Fruit fly (Drosophila melanogaster) whole organism, prepupa: ENCODE measurements around the gene CG4042.

Source experiments
- CG10631 ChIP-seq: fragments of 200-800 bp; sonication (Bioruptor generic); optimal IDR thresholded peaks from 2 replicates; lab custom pipeline; 2016; ENCODE audit warnings: missing biosample characterization, missing genetic modification characterization
- CG11902 ChIP-seq: fragments of 200-800 bp; sonication (Bioruptor generic); optimal IDR thresholded peaks from 3 replicates; lab custom pipeline; 2016; ENCODE audit warnings: missing biosample characterization, missing genetic modification characterization
- CG15336 ChIP-seq: fragments of 200-800 bp; sonication (Bioruptor generic); IDR thresholded peaks from 2 replicates; pipeline ENCODE4 v1.3.6; 2022; ENCODE audit warnings: missing biosample characterization, missing genetic modification characterization
- CG16779 ChIP-seq: fragments of 200-800 bp; sonication (Bioruptor generic); optimal IDR thresholded peaks from 3 replicates; lab custom pipeline; 2017; ENCODE audit warnings: missing biosample characterization, mild to moderate bottlenecking, missing genetic modification characterization
- CG3032 ChIP-seq: fragments of 200-800 bp; optimal IDR thresholded peaks from 2 replicates; lab custom pipeline; 2019; ENCODE audit warnings: missing biosample characterization, mild to moderate bottlenecking, missing genetic modification characterization, moderate library complexity
- CG31627 ChIP-seq: fragments of 200-800 bp; sonication (Bioruptor generic); optimal IDR thresholded peaks from 3 replicates; lab custom pipeline; 2016; ENCODE audit warnings: missing biosample characterization, missing genetic modification characterization
- CG32006 ChIP-seq: fragments of 200-800 bp; sonication (Bioruptor generic); optimal IDR thresholded peaks from 3 replicates; lab custom pipeline; 2017; ENCODE audit warnings: missing biosample characterization, mild to moderate bottlenecking, missing genetic modification characterization
- CG34406 ChIP-seq: fragments of 200-800 bp; sonication (Bioruptor generic); optimal IDR thresholded peaks from 3 replicates; lab custom pipeline; 2016; ENCODE audit warnings: missing biosample characterization, missing genetic modification characterization
- CG3919 ChIP-seq: fragments of 200-800 bp; sonication (Bioruptor generic); optimal IDR thresholded peaks from 3 replicates; lab custom pipeline; 2016; ENCODE audit warnings: missing biosample characterization, missing genetic modification characterization
- CG6163 ChIP-seq: fragments of 200-800 bp; sonication (Bioruptor generic); IDR thresholded peaks from 3 replicates; pipeline ENCODE4 v1.3.6; 2022; ENCODE audit warnings: missing biosample characterization, missing genetic modification characterization
- CG6808 ChIP-seq: fragments of 200-800 bp; sonication (Bioruptor generic); optimal IDR thresholded peaks from 3 replicates; lab custom pipeline; 2017; ENCODE audit warnings: missing biosample characterization, missing genetic modification characterization, mild to moderate bottlenecking, moderate library complexity, missing genetic modification reagents
- CG6854 ChIP-seq: fragments of 200-800 bp; sonication (Bioruptor generic); optimal IDR thresholded peaks from 2 replicates; lab custom pipeline; 2017; ENCODE audit warnings: missing biosample characterization, mild to moderate bottlenecking, missing genetic modification characterization
- CG7368 ChIP-seq: fragments of 200-800 bp; sonication (Bioruptor generic); optimal IDR thresholded peaks from 3 replicates; lab custom pipeline; 2016; ENCODE audit warnings: missing biosample characterization, missing genetic modification characterization
- CG8119 ChIP-seq: fragments of 200-800 bp; sonication (Bioruptor generic); IDR thresholded peaks from 3 replicates; pipeline ENCODE4 v1.3.6; 2022; ENCODE audit warnings: missing biosample characterization, missing genetic modification characterization
- CG8319 ChIP-seq: fragments of 200-800 bp; sonication (Bioruptor generic); optimal IDR thresholded peaks from 3 replicates; lab custom pipeline; 2016; ENCODE audit warnings: missing biosample characterization, missing genetic modification characterization
- CG9139 ChIP-seq: fragments of 200-800 bp; sonication (Bioruptor generic); optimal IDR thresholded peaks from 3 replicates; lab custom pipeline; 2017; ENCODE audit warnings: missing biosample characterization, mild to moderate bottlenecking, missing genetic modification characterization
- Eip78C ChIP-seq: fragments of 200-800 bp; sonication (Bioruptor generic); peaks from one replicate; lab custom pipeline; 2016; ENCODE audit warnings: missing biosample characterization, missing genetic modification characterization
- Ets21C ChIP-seq: fragments of 200-800 bp; sonication (Bioruptor generic); optimal IDR thresholded peaks from 3 replicates; lab custom pipeline; 2016; ENCODE audit warnings: missing biosample characterization, missing genetic modification characterization
- Ets96B ChIP-seq: fragments of 200-800 bp; optimal IDR thresholded peaks from 2 replicates; lab custom pipeline; 2019; ENCODE audit warnings: missing biosample characterization, mild to moderate bottlenecking, missing genetic modification characterization, moderate library complexity
- Hr39 ChIP-seq: fragments of 200-800 bp; sonication (Bioruptor generic); optimal IDR thresholded peaks from 2 replicates; lab custom pipeline; 2016; ENCODE audit warnings: missing biosample characterization, missing genetic modification characterization
- Hr4 ChIP-seq: fragments of 200-800 bp; sonication (Bioruptor generic); optimal IDR thresholded peaks from 3 replicates; lab custom pipeline; 2016; ENCODE audit warnings: missing biosample characterization, missing genetic modification characterization
- Lpt ChIP-seq: fragments of 200-800 bp; sonication (Bioruptor generic); optimal IDR thresholded peaks from 3 replicates; lab custom pipeline; 2016; ENCODE audit warnings: missing biosample characterization, missing genetic modification characterization
- Met ChIP-seq: fragments of 200-800 bp; sonication (Bioruptor generic); optimal IDR thresholded peaks from 3 replicates; lab custom pipeline; 2016; ENCODE audit warnings: missing biosample characterization, missing genetic modification characterization
- OdsH ChIP-seq: fragments of 200-800 bp; sonication (Bioruptor generic); optimal IDR thresholded peaks from 3 replicates; lab custom pipeline; 2016; ENCODE audit warnings: missing biosample characterization, missing genetic modification characterization
- Sox102F ChIP-seq: fragments of 200-800 bp; sonication (Bioruptor generic); optimal IDR thresholded peaks from 2 replicates; lab custom pipeline; 2016; ENCODE audit warnings: missing biosample characterization, mild to moderate bottlenecking, missing genetic modification characterization
- Sox14 ChIP-seq: fragments of 200-800 bp; sonication (Bioruptor generic); optimal IDR thresholded peaks from 3 replicates; lab custom pipeline; 2016; ENCODE audit warnings: missing biosample characterization, missing genetic modification characterization
- Sox15 ChIP-seq: fragments of 200-800 bp; sonication (Bioruptor generic); optimal IDR thresholded peaks from 3 replicates; lab custom pipeline; 2016; ENCODE audit warnings: missing biosample characterization, missing genetic modification characterization
- achi ChIP-seq: fragments of 200-800 bp; sonication (Bioruptor generic); optimal IDR thresholded peaks from 3 replicates; lab custom pipeline; 2016; ENCODE audit warnings: missing biosample characterization, missing genetic modification characterization
- acj6 ChIP-seq: fragments of 200-800 bp; sonication (Bioruptor generic); optimal IDR thresholded peaks from 3 replicates; lab custom pipeline; 2016; ENCODE audit warnings: missing biosample characterization, missing genetic modification characterization
- cyc ChIP-seq: fragments of 200-800 bp; sonication (Bioruptor generic); optimal IDR thresholded peaks from 3 replicates; lab custom pipeline; 2016; ENCODE audit warnings: missing biosample characterization, missing genetic modification characterization
- dsx ChIP-seq: fragments of 200-800 bp; optimal IDR thresholded peaks from 3 replicates; lab custom pipeline; 2019; ENCODE audit warnings: missing biosample characterization, mild to moderate bottlenecking, missing genetic modification characterization, moderate library complexity; ENCODE audit not compliant: poor library complexity, severe bottlenecking
- eg ChIP-seq: fragments of 200-800 bp; sonication (Bioruptor generic); IDR thresholded peaks from 3 replicates; pipeline ENCODE4 v1.3.6; 2022; ENCODE audit warnings: missing biosample characterization, missing genetic modification characterization
- esn ChIP-seq: fragments of 200-800 bp; sonication (Bioruptor generic); optimal IDR thresholded peaks from 2 replicates; lab custom pipeline; 2016; ENCODE audit warnings: missing biosample characterization, mild to moderate bottlenecking, missing genetic modification characterization, moderate library complexity
- fd59A ChIP-seq: fragments of 200-800 bp; sonication (Bioruptor generic); optimal IDR thresholded peaks from 2 replicates; lab custom pipeline; 2017; ENCODE audit warnings: missing biosample characterization, mild to moderate bottlenecking, missing genetic modification characterization, missing genetic modification reagents
- fkh ChIP-seq: fragments of 200-800 bp; sonication (Bioruptor generic); optimal IDR thresholded peaks from 3 replicates; lab custom pipeline; 2017; ENCODE audit warnings: missing biosample characterization, mild to moderate bottlenecking, missing genetic modification characterization, moderate library complexity
- lz ChIP-seq: fragments of 200-800 bp; sonication (Bioruptor generic); optimal IDR thresholded peaks from 3 replicates; lab custom pipeline; 2016; ENCODE audit warnings: missing biosample characterization, missing genetic modification characterization
- pdm3 ChIP-seq: fragments of 200-800 bp; sonication (Bioruptor generic); optimal IDR thresholded peaks from 3 replicates; lab custom pipeline; 2016; ENCODE audit warnings: missing biosample characterization, missing genetic modification characterization
- salr ChIP-seq, 2 experiments: fragments of 200-800 bp; sonication (Bioruptor generic); optimal IDR thresholded peaks; 3 replicates each; lab custom pipeline; 2016 to 2018; ENCODE audit warnings: missing biosample characterization in 2 of 2, missing genetic modification characterization in 2 of 2, mild to moderate bottlenecking in 1 of 2
- spab ChIP-seq: fragments of 200-800 bp; sonication (Bioruptor generic); optimal IDR thresholded peaks from 2 replicates; lab custom pipeline; 2017; ENCODE audit warnings: missing biosample characterization, mild to moderate bottlenecking, missing genetic modification characterization, missing genetic modification reagents
- ss ChIP-seq, 2 experiments: fragments of 200-800 bp; sonication (Bioruptor generic); optimal IDR thresholded peaks; 2 replicates in 1 of 2; 3 replicates in 1 of 2; lab custom pipeline; 2017 to 2018; ENCODE audit warnings: mild to moderate bottlenecking in 2 of 2, missing biosample characterization in 2 of 2, missing genetic modification characterization in 2 of 2, moderate library complexity in 1 of 2
- svp ChIP-seq: fragments of 200-800 bp; sonication (Bioruptor generic); peaks from one replicate; lab custom pipeline; 2016; ENCODE audit warnings: missing biosample characterization, missing genetic modification characterization
- topi ChIP-seq: fragments of 200-800 bp; sonication (Bioruptor generic); optimal IDR thresholded peaks from 3 replicates; lab custom pipeline; 2016; ENCODE audit warnings: missing biosample characterization, missing genetic modification characterization
- vri ChIP-seq: fragments of 200-800 bp; sonication (Bioruptor generic); optimal IDR thresholded peaks from 3 replicates; lab custom pipeline; 2016; ENCODE audit warnings: missing biosample characterization, mild to moderate bottlenecking, missing genetic modification characterization

Gene CG4042

dm6 chr3L:20737346-20737745, 34.0 kb downstream of the CG4042 start:
- no peak for TF ChIP-seq pdm3 (GFP tag; lab: Kevin White, UChicago)
- no peak for TF ChIP-seq fd59A (GFP tag; lab: Kevin White, UChicago)
- peak; percentile 5 for TF ChIP-seq CG34406 (GFP tag; lab: Kevin White, UChicago)
- no peak for TF ChIP-seq CG7368 (GFP tag; lab: Kevin White, UChicago)
- no peak for TF ChIP-seq CG16779
- TF ChIP-seq Sox15 (GFP tag; lab: Kevin White, UChicago), result no peak
- TF ChIP-seq lz, result no peak
- peak; percentile 30 for TF ChIP-seq CG9139 (GFP tag; lab: Kevin White, UChicago)
- TF ChIP-seq fkh (GFP tag; lab: Kevin White, UChicago), result peak; percentile 24
- no peak for TF ChIP-seq cyc (GFP tag; lab: Kevin White, UChicago)
- peak; percentile 65 for TF ChIP-seq svp (GFP tag; lab: Kevin White, UChicago)
- peak; percentile 1 to 35 for TF ChIP-seq ss (GFP tag; optimal IDR thresholded peaks at IDR 0.05; lab: Kevin White, UChicago)
- no peak for TF ChIP-seq dsx (GFP tag; lab: Kevin White, UChicago)
- TF ChIP-seq CG3919 (GFP tag; lab: Kevin White, UChicago), result peak; percentile 8
- no peak for TF ChIP-seq Ets21C (GFP tag; lab: Kevin White, UChicago)
- no peak for TF ChIP-seq acj6 (GFP tag; lab: Kevin White, UChicago)
- TF ChIP-seq CG6808 (GFP tag; lab: Kevin White, UChicago), result peak; percentile 15
- no peak for TF ChIP-seq CG3032 (tag; lab: Kevin White, UChicago)
- TF ChIP-seq CG6854 (GFP tag; lab: Kevin White, UChicago), result no peak
- no peak for TF ChIP-seq CG6163 (GFP tag; lab: Robert Waterston, UW)
- TF ChIP-seq spab (GFP tag; lab: Kevin White, UChicago), result peak; percentile 5
- peak; percentile 52 for TF ChIP-seq Eip78C (GFP tag; lab: Kevin White, UChicago)
- no peak for TF ChIP-seq achi (GFP tag; lab: Kevin White, UChicago)
- no peak for TF ChIP-seq CG11902 (GFP tag; lab: Kevin White, UChicago)
- no peak for TF ChIP-seq CG8119 (GFP tag; lab: Robert Waterston, UW)
- TF ChIP-seq esn (GFP tag; lab: Kevin White, UChicago), result no peak
- peak; percentile 3 for TF ChIP-seq vri (GFP tag; lab: Kevin White, UChicago)
- TF ChIP-seq OdsH (GFP tag; lab: Kevin White, UChicago), result no peak
- TF ChIP-seq salr (GFP tag; optimal IDR thresholded peaks at IDR 0.05; lab: Kevin White, UChicago), result peak in 1 of 2 experiments; percentile 25
- no peak for TF ChIP-seq Met (GFP tag; lab: Kevin White, UChicago)

dm6 chr3L:20736266-20736665, 35.0 kb downstream of the CG4042 start:
- TF ChIP-seq eg (GFP tag; lab: Robert Waterston, UW), result no peak
- TF ChIP-seq CG8119 (GFP tag; lab: Robert Waterston, UW), result 0 out of 3 replicates have a peak, but pooled peaks have one; percentile 0
- peak; percentile 2 for TF ChIP-seq svp (GFP tag; lab: Kevin White, UChicago)
- TF ChIP-seq CG8319, result peak; percentile 21

dm6 chr3L:20734258-20734624, 37.1 kb downstream of the CG4042 start:
- TF ChIP-seq CG3032 (tag; lab: Kevin White, UChicago), result no peak
- no peak for TF ChIP-seq CG34406 (GFP tag; lab: Kevin White, UChicago)
- peak; percentile 23 for TF ChIP-seq Eip78C (GFP tag; lab: Kevin White, UChicago)
- no peak for TF ChIP-seq Lpt (GFP tag; lab: Kevin White, UChicago)
- no peak for TF ChIP-seq CG8319

- peak; percentile 42 for TF ChIP-seq acj6 (GFP tag; lab: Kevin White, UChicago)
- peak; percentile 15 for TF ChIP-seq Lpt (GFP tag; lab: Kevin White, UChicago)
- TF ChIP-seq Hr39 (GFP tag; lab: Kevin White, UChicago), result peak; percentile 17
- no peak for TF ChIP-seq CG15336 (GFP tag; lab: Robert Waterston, UW)
- peak; percentile 39 for TF ChIP-seq Hr4 (GFP tag; lab: Kevin White, UChicago)
- 0 out of 3 replicates have a peak, but pooled peaks have one; percentile 25 for TF ChIP-seq CG8119 (GFP tag; lab: Robert Waterston, UW)
- TF ChIP-seq topi, result peak; percentile 36
- peak; percentile 27 for TF ChIP-seq Sox102F (GFP tag; lab: Kevin White, UChicago)
- TF ChIP-seq CG16779, result no peak
- peak; percentile 76 for TF ChIP-seq Eip78C (GFP tag; lab: Kevin White, UChicago)
- peak; percentile 51 for TF ChIP-seq CG32006
- TF ChIP-seq eg (GFP tag; lab: Robert Waterston, UW), result 0 out of 3 replicates have a peak, but pooled peaks have one; percentile 24
- no peak for TF ChIP-seq achi (GFP tag; lab: Kevin White, UChicago)
- TF ChIP-seq CG34406 (GFP tag; lab: Kevin White, UChicago), result peak; percentile 14
- peak; percentile 36 for TF ChIP-seq dsx (GFP tag; lab: Kevin White, UChicago)
- TF ChIP-seq CG31627, result peak; percentile 33
- no peak for TF ChIP-seq Ets96B
- no peak for TF ChIP-seq vri (GFP tag; lab: Kevin White, UChicago)
- TF ChIP-seq Sox14 (GFP tag; lab: Kevin White, UChicago), result peak; percentile 18
- peak; percentile 5 for TF ChIP-seq CG10631
These were observed 37.6 kb downstream of the CG4042 start for dm6 chr3L:20733530-20734257.
